Worm (Caenorhabditis elegans) whole organism, midembryonic: ENCODE results near the gene ugt-42.

ENCODE experiments used
- cog-1 ChIP-seq: sonication (generic microtip); optimal IDR thresholded peaks from 2 replicates; lab custom pipeline; 2016; ENCODE audit warnings: missing genetic modification characterization, missing compliant biosample characterization
- flt-1 ChIP-seq: fragments of 200-800 bp; sonication (Bioruptor generic); IDR thresholded peaks from 2 replicates; pipeline ENCODE4 v1.3.6; 2022; ENCODE audit warnings: missing genetic modification characterization, missing compliant biosample characterization
- klf-2 ChIP-seq: fragments of 200-800 bp; sonication (Bioruptor generic); conservative IDR thresholded peaks from 2 replicates; pipeline ENCODE4 v1.3.6; 2022; ENCODE audit warnings: missing genetic modification reagents, missing genetic modification characterization, missing compliant biosample characterization
- med-1 ChIP-seq: sonication (generic microtip); optimal IDR thresholded peaks from 2 replicates; lab custom pipeline; 2017; ENCODE audit warnings: missing genetic modification characterization, mild to moderate bottlenecking, missing compliant biosample characterization, antibody characterized with exemption, missing genetic modification reagents; ENCODE audit not compliant: insufficient read depth
- ref-1 ChIP-seq: fragments of 200-800 bp; sonication (Bioruptor generic); conservative IDR thresholded peaks from 2 replicates; pipeline ENCODE4 v1.3.6; 2022; ENCODE audit warnings: missing genetic modification reagents, missing genetic modification characterization, missing compliant biosample characterization
- tab-1 ChIP-seq: fragments of 200-800 bp; sonication (Bioruptor generic); IDR thresholded peaks from 2 replicates; pipeline ENCODE4 v1.3.6; 2022; ENCODE audit warnings: missing genetic modification characterization, missing compliant biosample characterization
- ztf-29 ChIP-seq: fragments of 200-800 bp; sonication (Bioruptor generic); IDR thresholded peaks from 2 replicates; pipeline ENCODE4 v1.3.6; 2022; ENCODE audit warnings: missing genetic modification reagents, missing genetic modification characterization, missing compliant biosample characterization

- TF ChIP-seq cog-1 (tag; lab: Kevin White, UChicago), result no peak
- no peak for TF ChIP-seq flt-1
- no peak for TF ChIP-seq tab-1
- no peak for TF ChIP-seq klf-2 (GFP tag; lab: Robert Waterston, UW)
- no peak for TF ChIP-seq ztf-29
- TF ChIP-seq med-1, result no peak
- no peak for TF ChIP-seq ref-1 (GFP tag; lab: Robert Waterston, UW)
Measured at ce11 chrV:676550-677084, 29.6 kb downstream of the ugt-42 start, which contains the start of the genes fbxa-72 and srx-21.
